Worm (Caenorhabditis elegans): Measurements from ENCODE around the gene Y32F6B.1.

ce11 chrV:10457247-10457646 is 27.3 kb downstream of the Y32F6B.1 start, which contains the start of gene F22E12.1:
- TF ChIP-seq pes-1 (GFP tag; IDR thresholded peaks at IDR 0.05) (no peak), B0310.2 (tag; optimal IDR thresholded peaks at IDR 0.05) (no peak), aly-1 (tag; optimal IDR thresholded peaks at IDR 0.05) (no peak), ceh-36 (tag; optimal IDR thresholded peaks at IDR 0.05) (no peak), ceh-13 (GFP tag; optimal IDR thresholded peaks at IDR 0.05) (no peak), scrt-1 (GFP tag; IDR thresholded peaks at IDR 0.05) (no peak), ets-7 (tag; optimal IDR thresholded peaks at IDR 0.05) (no peak)

Data from whole organism, early embryonic.